Worm (Caenorhabditis elegans): ENCODE measurements around the gene C44B11.4.

The C44B11.4 gene

ce11 chrIII:3138087-3138486, 5.5 kb downstream of the C44B11.4 start:
- TF ChIP-seq fos-1 (tag; optimal IDR thresholded peaks at IDR 0.05) (no peak), nfya-1 (tag; optimal IDR thresholded peaks at IDR 0.05; ENCODE audit: insufficient read depth) (peak; percentile 3), mml-1 (tag; optimal IDR thresholded peaks at IDR 0.05) (no peak), jun-1 (tag; optimal IDR thresholded peaks at IDR 0.05) (no peak)

DNA sequence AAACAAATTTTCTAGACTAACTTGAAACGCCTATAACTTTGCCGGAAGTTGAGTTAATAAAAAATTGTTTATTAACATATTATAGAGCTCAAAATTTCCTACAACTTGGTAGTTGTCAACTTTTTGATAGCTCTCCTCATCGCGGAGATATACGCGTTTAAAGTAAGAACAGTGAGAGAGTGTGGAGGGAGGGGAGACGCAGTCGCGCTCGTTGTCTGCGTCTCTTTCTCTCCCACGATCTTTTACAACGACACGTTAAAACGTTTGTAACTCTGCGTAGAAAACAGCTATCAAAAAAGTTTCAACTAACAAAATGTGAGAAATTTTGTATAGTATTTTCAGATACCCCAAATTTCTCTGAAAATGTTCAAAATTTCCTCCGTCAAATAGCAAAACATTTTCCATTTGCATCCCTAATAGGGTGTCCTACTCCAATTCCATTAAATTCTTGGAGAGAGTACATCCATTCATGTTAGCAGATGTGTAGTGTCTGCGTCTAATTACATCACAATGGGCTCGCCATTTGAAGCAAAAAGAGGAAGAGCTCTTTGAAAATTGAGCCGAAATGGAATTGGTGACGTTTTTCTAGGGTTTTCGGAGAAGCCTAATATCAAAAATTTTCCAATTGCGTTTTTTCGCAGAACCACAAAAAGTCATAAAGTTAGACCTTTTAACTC, 7.1 kb downstream of the C44B11.4 start:
- TF ChIP-seq ceh-28 (tag; optimal IDR thresholded peaks at IDR 0.05) = no peak
- TF ChIP-seq zag-1 (tag; optimal IDR thresholded peaks at IDR 0.05) = no peak
- TF ChIP-seq eor-1 (tag; optimal IDR thresholded peaks at IDR 0.05) = no peak

- TF ChIP-seq pqm-1 (tag; optimal IDR thresholded peaks at IDR 0.05) (peak; percentile 12), snpc-4 (tag; optimal IDR thresholded peaks at IDR 0.05) (no peak), elt-2 (tag; optimal IDR thresholded peaks at IDR 0.05) (peak; percentile 13)
Observed at ce11 chrIII:3129036-3129435, 14.5 kb downstream of the C44B11.4 start, which contains the start of gene Y53G8B.1. Gene Y53G8B.1, plus strand, starts transcription at chrIII:3129277.

DNA sequence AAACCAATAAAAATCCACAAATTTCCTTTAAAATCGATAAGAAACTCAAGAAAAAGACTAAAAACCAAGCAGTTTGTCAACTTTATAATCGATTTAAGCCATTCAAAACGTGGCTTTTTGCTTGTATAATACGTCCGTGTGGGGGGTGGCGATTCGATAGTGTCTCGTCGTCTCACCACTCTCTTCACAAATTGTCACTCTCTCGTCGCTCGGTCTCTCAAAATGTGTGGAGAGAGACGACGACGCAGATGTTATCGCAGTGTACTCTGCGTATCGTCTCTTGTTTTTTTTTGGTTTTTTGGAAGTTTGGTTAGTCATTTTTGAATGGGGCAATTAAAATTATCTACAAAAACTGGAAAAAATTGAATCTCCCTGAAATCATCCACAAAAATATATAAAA, 15.9 kb downstream of the C44B11.4 start:
- no peak for TF ChIP-seq elt-1 (tag; optimal IDR thresholded peaks at IDR 0.05)
- peak; percentile 66 for TF ChIP-seq nfya-1 (tag; optimal IDR thresholded peaks at IDR 0.05; ENCODE audit: insufficient read depth)
- no peak for TF ChIP-seq sea-2 (GFP tag; optimal IDR thresholded peaks at IDR 0.05)
- peak; percentile 10 for TF ChIP-seq pha-4 (tag; optimal IDR thresholded peaks at IDR 0.05)
- TF ChIP-seq ceh-28 (tag; optimal IDR thresholded peaks at IDR 0.05) = peak; percentile 48
- TF ChIP-seq pqm-1 (tag; optimal IDR thresholded peaks at IDR 0.05) = peak; percentile 20
- peak; percentile 61 for TF ChIP-seq elt-2 (tag; optimal IDR thresholded peaks at IDR 0.05)
- TF ChIP-seq hmg-11 (tag; optimal IDR thresholded peaks at IDR 0.05) = peak; percentile 75

DNA sequence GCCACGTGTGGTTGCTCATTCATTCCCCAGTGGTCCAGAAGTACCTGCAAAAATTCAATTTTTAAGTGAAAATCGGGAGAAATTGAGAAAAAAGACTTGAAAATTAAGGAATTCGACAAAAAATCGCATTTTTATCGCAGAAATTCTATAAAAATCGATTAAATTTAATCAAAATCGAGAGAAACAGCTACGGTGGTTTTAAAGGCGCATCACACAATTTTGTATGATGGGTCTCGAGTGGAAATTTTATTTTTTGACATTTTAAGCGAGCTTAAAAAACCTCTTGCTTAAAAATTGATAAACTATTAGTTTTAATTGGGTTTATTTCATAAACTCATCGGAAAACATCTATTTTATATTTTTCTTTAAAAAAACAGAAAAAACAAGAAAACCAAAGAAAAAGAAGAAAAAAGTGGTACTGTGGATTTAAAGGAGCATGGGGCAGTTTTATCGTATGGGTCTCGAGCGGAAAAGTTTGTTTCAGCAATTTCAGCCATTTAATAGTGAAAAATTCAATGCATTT, 16.4 kb downstream of the C44B11.4 start, which contains the start of gene nipa-1:
Gene nipa-1 (minus strand): TSS at position 51 of the 523 bp plus-strand sequence.
- TF ChIP-seq unc-39 (tag; optimal IDR thresholded peaks at IDR 0.05) = no peak
- TF ChIP-seq egl-27 (tag; optimal IDR thresholded peaks at IDR 0.05) = no peak
- no peak for TF ChIP-seq mml-1 (tag; optimal IDR thresholded peaks at IDR 0.05)
- no peak for TF ChIP-seq nhr-23 (tag; optimal IDR thresholded peaks at IDR 0.05)
- TF ChIP-seq elt-1 (tag; optimal IDR thresholded peaks at IDR 0.05) = no peak
- no peak for TF ChIP-seq nhr-12 (tag; optimal IDR thresholded peaks at IDR 0.05)
- TF ChIP-seq pqm-1 (tag; optimal IDR thresholded peaks at IDR 0.05) = no peak

ce11 chrIII:3124209-3124786, 19.3 kb downstream of the C44B11.4 start:
- TF ChIP-seq nfya-1 (tag; optimal IDR thresholded peaks at IDR 0.05; ENCODE audit: insufficient read depth) (peak; percentile 81), nhr-237 (tag; optimal IDR thresholded peaks at IDR 0.05) (no peak), pha-4 (tag; optimal IDR thresholded peaks at IDR 0.05) (peak; percentile 83)

- TF ChIP-seq snpc-4 (tag; optimal IDR thresholded peaks at IDR 0.05) = no peak
- TF ChIP-seq nhr-25 (tag; optimal IDR thresholded peaks at IDR 0.05) = no peak
- peak; percentile 23 for TF ChIP-seq pha-4 (tag; optimal IDR thresholded peaks at IDR 0.05)
- TF ChIP-seq pqm-1 (tag; optimal IDR thresholded peaks at IDR 0.05) = peak; percentile 71
- no peak for TF ChIP-seq lin-39 (tag; optimal IDR thresholded peaks at IDR 0.05)
- peak; percentile 50 for TF ChIP-seq jun-1 (tag; optimal IDR thresholded peaks at IDR 0.05)
- no peak for TF ChIP-seq zag-1 (tag; optimal IDR thresholded peaks at IDR 0.05)
- peak; percentile 76 for TF ChIP-seq elt-2 (tag; optimal IDR thresholded peaks at IDR 0.05)
Observed at ce11 chrIII:3119972-3120371, 23.6 kb downstream of the C44B11.4 start.

DNA sequence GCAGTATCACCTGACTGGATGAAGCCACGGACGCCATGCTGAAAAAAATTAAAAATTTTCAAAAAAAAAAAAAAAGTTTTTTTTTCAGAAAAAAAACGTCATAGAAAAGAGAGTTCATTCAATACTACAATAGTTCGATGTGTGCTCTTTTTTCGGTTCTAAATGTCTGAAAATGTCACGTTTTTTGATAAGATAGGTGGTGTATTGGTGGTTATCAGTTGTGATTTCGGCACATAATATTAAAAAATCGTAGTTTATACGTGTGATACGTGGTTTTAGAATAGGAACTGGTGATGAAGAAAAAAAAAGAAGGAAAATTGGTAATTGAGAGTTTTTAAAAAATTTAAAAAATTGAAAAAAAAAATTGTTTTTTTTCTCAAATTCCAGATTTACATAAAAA, 26.6 kb downstream of the C44B11.4 start:
- TF ChIP-seq ama-1 (optimal IDR thresholded peaks at IDR 0.05) (no peak), ztf-11 (tag; optimal IDR thresholded peaks at IDR 0.05) (no peak), snpc-4 (tag; optimal IDR thresholded peaks at IDR 0.05) (no peak), nhr-28 (tag; optimal IDR thresholded peaks at IDR 0.05) (no peak), pqm-1 (tag; optimal IDR thresholded peaks at IDR 0.05) (peak; percentile 97), elt-2 (tag; optimal IDR thresholded peaks at IDR 0.05) (peak; percentile 93), ceh-82 (tag; optimal IDR thresholded peaks at IDR 0.05) (no peak), mdl-1 (tag; optimal IDR thresholded peaks at IDR 0.05) (peak; percentile 23), nhr-67 (tag; optimal IDR thresholded peaks at IDR 0.05) (no peak)
